Worm (Caenorhabditis elegans): ENCODE data around the gene F22E5.6.

DNA sequence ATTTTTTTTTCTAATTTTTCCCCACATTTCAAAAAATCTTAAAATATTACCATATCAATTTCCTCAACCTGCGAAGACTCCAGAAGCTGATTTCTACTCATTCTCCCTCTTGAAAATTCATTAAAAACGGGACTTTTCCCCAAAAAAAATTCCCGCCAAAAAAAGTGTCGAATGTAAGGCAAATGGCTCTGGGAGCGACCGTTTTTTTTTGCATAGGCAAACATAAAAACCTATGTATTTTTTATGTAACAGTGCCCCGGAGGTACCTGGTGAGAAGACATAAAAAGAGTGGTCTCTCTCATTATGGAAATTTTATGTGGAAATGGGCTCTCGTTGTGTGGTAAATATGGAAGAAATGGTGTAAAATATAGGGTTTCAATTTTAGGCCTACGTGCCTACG is 34.6 kb downstream of the F22E5.6 start, which contains the start of gene ceh-87:
- TF ChIP-seq ztf-23 (GFP tag; IDR thresholded peaks at IDR 0.05) (no peak), T22C8.4 (GFP tag; IDR thresholded peaks at IDR 0.05) (no peak), ref-1 (GFP tag; conservative IDR thresholded peaks at IDR 0.05) (no peak), cog-1 (tag; optimal IDR thresholded peaks at IDR 0.05) (no peak), flt-1 (GFP tag; IDR thresholded peaks at IDR 0.05) (no peak), med-1 (GFP tag; optimal IDR thresholded peaks at IDR 0.05; ENCODE audit: insufficient read depth) (no peak), ztf-29 (GFP tag; IDR thresholded peaks at IDR 0.05) (no peak), klf-2 (GFP tag; conservative IDR thresholded peaks at IDR 0.05) (no peak)

All from whole organism, midembryonic.